Worm (Caenorhabditis elegans) whole organism, mixed stage, embryonic: ENCODE results near the gene lgmn-1.

Experiments
- cnd-1 ChIP-seq: fragments of 200-800 bp; sonication (Bioruptor generic); optimal IDR thresholded peaks from 2 replicates; lab custom pipeline; 2018; ENCODE audit warnings: mild to moderate bottlenecking, missing genetic modification characterization, missing compliant biosample characterization
- elt-3 ChIP-seq: fragments of 150-350 bp; optimal IDR thresholded peaks from 2 replicates; lab custom pipeline; 2014; ENCODE audit warnings: missing biosample characterization, missing genetic modification characterization
- lin-32 ChIP-seq: fragments of 200-800 bp; sonication (Bioruptor generic); optimal IDR thresholded peaks from 2 replicates; lab custom pipeline; 2018; ENCODE audit warnings: mild to moderate bottlenecking, missing genetic modification characterization, missing compliant biosample characterization
- lsy-2 ChIP-seq: fragments of 150-350 bp; optimal IDR thresholded peaks from 2 replicates; lab custom pipeline; 2014; ENCODE audit warnings: missing biosample characterization, missing genetic modification characterization
- nhr-12 ChIP-seq: fragments of 150-350 bp; optimal IDR thresholded peaks from 2 replicates; lab custom pipeline; 2014; ENCODE audit warnings: missing biosample characterization, missing genetic modification characterization
- nhr-237 ChIP-seq: fragments of 150-350 bp; optimal IDR thresholded peaks from 2 replicates; lab custom pipeline; 2014; ENCODE audit warnings: missing biosample characterization, missing genetic modification characterization
- nhr-76 ChIP-seq: sonication (generic microtip); optimal IDR thresholded peaks from 2 replicates; lab custom pipeline; 2017; ENCODE audit warnings: missing biosample characterization, missing genetic modification characterization
- pha-4 ChIP-seq: fragments of 150-350 bp; optimal IDR thresholded peaks from 2 replicates; lab custom pipeline; 2018; ENCODE audit warnings: missing biosample characterization, missing genetic modification reagents, missing genetic modification characterization
- snpc-4 ChIP-seq: fragments of 150-350 bp; optimal IDR thresholded peaks from 2 replicates; lab custom pipeline; 2014; ENCODE audit warnings: missing biosample characterization, missing genetic modification characterization
- unc-39 ChIP-seq: fragments of 150-350 bp; optimal IDR thresholded peaks from 2 replicates; lab custom pipeline; 2014; ENCODE audit warnings: missing biosample characterization, missing genetic modification characterization
- unc-62 ChIP-seq: fragments of 150-350 bp; optimal IDR thresholded peaks from 2 replicates; lab custom pipeline; 2014; ENCODE audit warnings: missing biosample characterization, missing genetic modification reagents, missing genetic modification characterization
- zip-8 ChIP-seq: fragments of 150-350 bp; optimal IDR thresholded peaks from 2 replicates; lab custom pipeline; 2014; ENCODE audit warnings: missing biosample characterization, missing genetic modification characterization
- ztf-11 ChIP-seq: fragments of 150-350 bp; optimal IDR thresholded peaks from 2 replicates; lab custom pipeline; 2014; ENCODE audit warnings: missing biosample characterization, missing genetic modification characterization

- TF ChIP-seq nhr-237 (tag; lab: Kevin White, UChicago), result no peak
- TF ChIP-seq ztf-11 (tag; lab: Kevin White, UChicago), result no peak
- TF ChIP-seq lin-32, result no peak
- no peak for TF ChIP-seq pha-4 (tag; lab: Kevin White, UChicago)
- no peak for TF ChIP-seq nhr-12
- no peak for TF ChIP-seq lsy-2 (tag; lab: Kevin White, UChicago)
- no peak for TF ChIP-seq nhr-76 (tag; lab: Kevin White, UChicago)
- TF ChIP-seq cnd-1 (tag; lab: Kevin White, UChicago), result no peak
- no peak for TF ChIP-seq unc-39 (tag; lab: Kevin White, UChicago)
- TF ChIP-seq elt-3 (tag; lab: Kevin White, UChicago), result no peak
- TF ChIP-seq zip-8 (tag; lab: Kevin White, UChicago), result no peak
- TF ChIP-seq snpc-4 (tag; lab: Kevin White, UChicago), result no peak
- no peak for TF ChIP-seq unc-62 (GFP tag; lab: Kevin White, UChicago)
Measured at ce11 chrV:12560328-12560782, 47.5 kb downstream of the lgmn-1 start, which contains the start of gene sel-1.
